Fruit fly (Drosophila melanogaster) ovary, adult (tissue): ENCODE results near the gene CG3091.

Source experiments
- CG17801 ChIP-seq: fragments of 200-800 bp; optimal IDR thresholded peaks from 2 replicates; lab custom pipeline; 2019; ENCODE audit warnings: missing biosample characterization, mild to moderate bottlenecking, missing genetic modification characterization, moderate library complexity; ENCODE audit not compliant: partially characterized antibody

The CG3091 gene

dm6 chrX:2255035-2255434 is 1.0 kb upstream of the CG3091 start:
- TF ChIP-seq CG17801 (GFP tag; lab: Kevin White, UChicago): no peak

dm6 chrX:2251688-2252087 is 2.3 kb downstream of the CG3091 start, which contains the start of gene CG3191:
TSS of gene CG3191 (minus strand) at chrX:2251993.
- TF ChIP-seq CG17801 (GFP tag; lab: Kevin White, UChicago): no peak

- TF ChIP-seq CG17801 (GFP tag; lab: Kevin White, UChicago): no peak
These were observed 4.2 kb downstream of the CG3091 start, which contains the start of gene crn for dm6 chrX:2249763-2250162. TSS of gene crn (minus strand) at chrX:2249983.

- TF ChIP-seq CG17801 (GFP tag; lab: Kevin White, UChicago): no peak
These were observed 8.1 kb downstream of the CG3091 start, which contains the start of gene Or2a for dm6 chrX:2245931-2246330. TSS of gene Or2a (plus strand) at chrX:2246231.

- no peak for TF ChIP-seq CG17801 (GFP tag; lab: Kevin White, UChicago)
These were observed 9.2 kb downstream of the CG3091 start for dm6 chrX:2244753-2245152.

dm6 chrX:2242897-2243296 is 11.1 kb downstream of the CG3091 start:
- TF ChIP-seq CG17801 (GFP tag; lab: Kevin White, UChicago): no peak

- no peak for TF ChIP-seq CG17801 (GFP tag; lab: Kevin White, UChicago)
These were observed 12.2 kb downstream of the CG3091 start, which contains the start of gene kz for dm6 chrX:2241842-2242241. TSS of gene kz (minus strand) at chrX:2242035.

- TF ChIP-seq CG17801 (GFP tag; lab: Kevin White, UChicago): no peak
These were observed 28.9 kb downstream of the CG3091 start, which contains the start of gene pcx for dm6 chrX:2225138-2225537. TSS of gene pcx (plus strand) at chrX:2225296.

dm6 chrX:2223454-2223853 is 30.5 kb downstream of the CG3091 start, which contains the start of gene CG14052:
TSS of gene CG14052 (plus strand) at chrX:2223754.
- no peak for TF ChIP-seq CG17801 (GFP tag; lab: Kevin White, UChicago)

- TF ChIP-seq CG17801 (GFP tag; lab: Kevin White, UChicago): peak; percentile 97
These were observed 31.7 kb downstream of the CG3091 start, which contains the start of gene Vinc for dm6 chrX:2222181-2222790. TSS of gene Vinc (minus strand) at chrX:2222567.

- TF ChIP-seq CG17801 (GFP tag; lab: Kevin White, UChicago): no peak
These were observed 32.4 kb downstream of the CG3091 start for dm6 chrX:2221598-2221997.

dm6 chrX:2219899-2220298 is 34.1 kb downstream of the CG3091 start:
- TF ChIP-seq CG17801 (GFP tag; lab: Kevin White, UChicago): no peak

dm6 chrX:2219246-2219645 is 34.8 kb downstream of the CG3091 start:
- TF ChIP-seq CG17801 (GFP tag; lab: Kevin White, UChicago): no peak

dm6 chrX:2218455-2218854 is 35.5 kb downstream of the CG3091 start:
- TF ChIP-seq CG17801 (GFP tag; lab: Kevin White, UChicago): no peak

- TF ChIP-seq CG17801 (GFP tag; lab: Kevin White, UChicago): peak; percentile 32
These were observed 40.1 kb downstream of the CG3091 start, which contains the start of gene SmydA-8 for dm6 chrX:2213759-2214406. TSS of gene SmydA-8 (minus strand) at chrX:2213809.
